Worm (Caenorhabditis elegans) whole organism, dauer: ENCODE results near the gene Y52E8A.1.

Experiments used
- unc-62 ChIP-seq: sonication (generic microtip); optimal IDR thresholded peaks from 2 replicates; lab custom pipeline; 2017; ENCODE audit warnings: missing biosample characterization, missing genetic modification reagents, missing genetic modification characterization

Gene Y52E8A.1

DNA sequence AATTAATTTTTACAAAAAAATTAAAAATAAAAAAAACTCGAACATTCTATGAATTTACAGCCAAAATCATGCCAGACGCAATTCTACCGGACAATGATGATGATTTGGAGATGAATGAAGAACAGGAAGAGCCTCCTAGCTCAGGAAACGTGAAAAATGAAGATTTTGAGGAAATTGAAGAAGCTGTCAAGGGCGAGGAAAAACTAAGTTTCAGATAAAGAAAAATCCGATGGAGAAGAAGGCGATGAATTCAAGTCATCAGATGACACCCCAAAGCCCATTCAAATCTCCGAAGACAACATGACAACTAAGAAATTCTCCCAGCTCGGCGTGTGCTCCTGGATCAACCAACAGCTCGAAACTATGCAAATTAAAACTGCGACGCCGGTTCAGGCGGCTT, at the start of gene Y52E8A.1:
Gene Y52E8A.1, plus strand, starts transcription at position 301 of the 400 bp plus-strand sequence.
- TF ChIP-seq unc-62 (GFP tag; lab: Kevin White, UChicago): no peak

DNA sequence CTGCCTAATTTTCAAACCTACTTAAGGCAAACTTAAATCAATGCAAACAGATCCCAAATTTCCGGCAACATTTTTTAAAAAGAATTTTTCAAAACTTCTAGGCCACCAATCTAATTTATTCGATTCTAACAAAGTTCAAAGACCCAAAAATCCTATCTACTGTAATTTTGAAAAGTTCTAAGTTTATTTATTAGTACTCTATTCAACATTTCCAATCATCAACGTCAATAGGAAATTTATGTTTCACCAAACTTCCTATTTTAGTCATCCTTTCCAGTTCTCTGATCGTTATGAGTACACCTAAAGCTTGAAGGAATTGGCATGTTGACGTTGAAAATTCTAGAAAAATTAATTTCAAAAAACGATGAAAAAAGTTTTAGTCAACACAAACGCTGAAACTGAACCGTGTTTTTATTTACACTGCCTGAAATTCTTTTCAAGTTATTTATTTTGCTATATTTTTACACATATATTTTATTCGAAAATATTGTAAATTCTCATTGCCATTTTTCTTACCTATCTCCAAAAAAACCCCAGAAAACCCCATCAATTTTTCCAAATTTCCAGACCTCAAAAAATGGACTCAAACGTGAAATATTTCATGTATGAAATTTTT, 46.1 kb upstream of the Y52E8A.1 start, which contains the start of gene npr-42:
Gene npr-42, plus strand, starts transcription at position 566 of the 616 bp plus-strand sequence.
- TF ChIP-seq unc-62 (GFP tag; lab: Kevin White, UChicago): no peak

DNA sequence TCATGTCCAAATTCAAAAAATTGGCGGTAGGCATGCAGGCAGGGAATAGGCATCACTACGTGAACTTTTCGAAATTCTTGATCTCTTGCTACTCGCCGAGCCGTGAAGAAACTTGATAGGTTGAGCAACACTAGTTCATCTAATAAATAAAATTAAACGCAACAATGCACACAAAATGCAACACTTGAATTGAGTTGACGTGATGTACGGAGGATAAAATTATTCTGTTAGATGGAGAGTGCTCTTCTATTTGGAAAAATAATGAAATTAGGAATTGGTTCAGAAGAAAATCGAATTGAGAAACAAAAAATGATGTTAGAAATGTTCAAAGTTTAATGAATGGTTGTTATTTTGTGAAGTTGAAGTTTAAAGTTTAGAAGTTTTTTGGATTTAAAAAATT, 44.9 kb upstream of the Y52E8A.1 start:
- no peak for TF ChIP-seq unc-62 (GFP tag; lab: Kevin White, UChicago)

DNA sequence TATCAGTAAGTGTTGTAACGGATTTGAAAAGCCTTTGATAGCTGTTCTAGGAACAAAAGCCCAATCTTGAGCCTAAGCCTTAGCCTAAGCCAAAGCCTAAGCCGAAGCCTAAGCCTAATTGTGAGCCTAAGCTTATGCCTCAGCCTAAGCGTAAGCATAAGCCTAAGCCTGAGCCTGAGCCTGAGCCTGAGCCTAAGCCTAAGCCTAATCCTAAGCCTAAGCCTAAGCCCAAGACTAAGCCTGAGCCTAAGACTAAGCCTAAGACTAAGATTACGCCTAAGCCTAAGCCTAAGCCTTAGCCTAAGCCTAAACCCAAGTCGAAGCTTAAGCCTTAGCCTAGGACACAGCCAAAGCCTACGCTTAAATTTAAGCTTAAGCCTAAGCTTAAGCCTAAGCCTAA, 44.2 kb upstream of the Y52E8A.1 start:
- TF ChIP-seq unc-62 (GFP tag; lab: Kevin White, UChicago): no peak

DNA sequence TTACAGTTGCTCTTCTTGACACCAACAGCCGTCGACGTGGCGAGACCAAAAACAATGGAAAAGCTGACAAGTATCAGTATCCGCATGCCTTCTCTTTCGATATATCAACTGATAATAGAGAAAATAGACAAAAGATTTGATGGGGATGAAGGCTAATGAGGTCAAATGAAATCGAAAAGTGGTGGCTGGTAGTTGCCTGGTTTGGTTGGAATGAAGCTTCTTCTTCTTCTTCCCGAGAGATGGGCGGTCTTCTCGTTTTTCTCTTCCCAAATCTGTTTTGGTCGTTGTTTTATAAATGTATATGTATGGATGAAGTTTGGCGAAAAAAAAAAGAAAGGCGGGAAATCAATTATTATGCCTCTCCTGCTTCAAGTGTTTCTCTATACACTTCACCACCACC, 40.1 kb upstream of the Y52E8A.1 start, which contains the start of gene C01F1.5:
Gene C01F1.5, minus strand, starts transcription at position 103 of the 400 bp plus-strand sequence.
- TF ChIP-seq unc-62 (GFP tag; lab: Kevin White, UChicago): no peak

DNA sequence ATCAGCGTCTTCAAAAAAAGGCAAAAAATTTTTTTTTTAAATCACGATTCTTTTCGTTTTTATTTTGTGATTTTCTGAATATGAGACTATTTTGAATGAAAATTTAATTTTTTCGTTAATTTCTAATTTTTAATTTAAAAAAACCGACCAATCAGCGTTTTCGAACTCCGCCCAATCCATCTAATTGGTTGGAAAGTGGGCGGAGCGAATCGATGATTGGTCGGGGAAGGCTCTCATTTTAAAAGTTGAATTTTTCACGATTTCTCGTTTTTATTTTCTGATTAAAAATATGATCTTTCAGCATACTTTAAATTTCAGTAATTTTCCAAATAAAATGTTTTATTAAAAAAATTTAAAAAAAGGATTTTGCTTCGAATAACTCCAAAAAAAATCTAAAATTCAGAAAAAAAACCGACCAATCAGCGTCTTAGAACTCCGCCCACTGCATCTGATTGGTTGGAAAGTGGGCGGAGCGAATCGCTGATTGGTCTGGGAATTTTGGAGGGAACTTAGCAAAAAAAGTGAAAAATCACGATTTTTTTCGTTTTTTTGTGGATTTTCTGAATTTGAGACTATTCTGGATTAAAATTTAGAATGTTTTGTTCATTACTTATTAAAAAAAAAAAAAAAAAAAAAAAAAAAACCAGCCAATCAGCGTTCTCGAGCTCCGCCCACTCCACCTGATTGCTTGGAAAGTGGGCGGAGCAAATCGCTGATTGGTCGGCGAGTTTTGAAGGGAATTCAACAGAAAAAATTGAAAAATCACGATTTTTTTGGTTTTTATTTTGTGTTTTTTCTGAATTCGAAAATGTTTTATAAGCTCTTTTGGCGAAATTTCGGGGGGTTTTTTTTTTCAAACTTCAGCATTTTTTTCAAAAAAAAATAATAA, 37.3 kb upstream of the Y52E8A.1 start:
- no peak for TF ChIP-seq unc-62 (GFP tag; lab: Kevin White, UChicago)

DNA sequence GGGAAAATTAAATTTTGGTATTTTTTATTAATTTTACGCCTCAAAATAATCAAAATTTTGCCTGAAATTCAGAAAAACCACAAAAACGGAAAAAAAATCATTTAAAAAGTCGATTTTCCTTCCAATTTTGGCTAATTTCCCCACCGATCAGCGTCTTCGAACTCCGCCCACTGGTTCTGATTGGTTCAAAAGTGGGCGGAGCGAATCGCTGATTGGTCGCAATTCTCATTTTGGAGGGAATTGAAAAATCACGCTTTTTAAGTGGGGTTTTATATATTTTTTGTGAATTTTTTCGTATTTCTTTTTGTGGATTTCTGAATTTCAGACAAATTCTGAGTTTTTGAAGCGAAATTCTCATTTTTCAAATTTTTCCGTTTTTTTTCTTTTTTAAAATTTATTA, 34.9 kb upstream of the Y52E8A.1 start:
- TF ChIP-seq unc-62 (GFP tag; lab: Kevin White, UChicago): no peak

DNA sequence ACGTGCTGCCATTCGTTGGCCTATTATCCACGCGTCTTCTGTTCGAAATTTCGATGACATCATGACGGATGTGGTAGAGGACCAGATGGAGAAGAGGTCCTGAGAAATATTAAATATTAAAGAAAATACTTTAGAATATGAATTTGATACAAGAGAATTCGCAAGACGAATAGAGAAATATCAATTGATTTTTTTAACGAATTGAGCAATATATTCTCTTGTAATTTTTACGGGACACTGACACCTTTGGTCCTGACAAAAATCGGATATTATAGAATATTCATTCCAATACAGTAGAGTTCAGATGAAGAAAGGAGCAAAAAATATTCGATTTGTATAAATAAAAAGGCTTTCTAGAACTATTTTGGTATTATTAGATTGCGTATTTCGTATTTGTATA, 33.8 kb upstream of the Y52E8A.1 start, which contains the start of gene C01F1.6:
Gene C01F1.6, minus strand, starts transcription at position 101 of the 400 bp plus-strand sequence.
- no peak for TF ChIP-seq unc-62 (GFP tag; lab: Kevin White, UChicago)

DNA sequence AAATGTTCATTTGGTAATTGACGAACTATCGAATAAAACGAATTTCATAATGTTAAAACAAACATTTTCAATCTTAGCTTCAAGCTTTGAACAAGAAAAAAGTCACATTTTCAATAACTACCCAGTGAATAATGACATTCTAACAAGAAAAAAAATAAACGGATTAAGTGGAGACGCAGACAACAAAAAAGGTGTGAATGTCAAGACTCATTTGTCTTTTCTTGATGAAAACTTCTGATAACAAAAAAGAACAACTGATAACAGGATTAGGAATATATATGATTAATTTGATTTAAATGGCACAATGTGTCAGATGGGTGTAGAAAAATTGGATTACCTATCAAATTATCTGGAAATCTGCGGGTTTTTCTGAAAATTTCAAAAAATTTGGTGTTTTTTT, 33.3 kb upstream of the Y52E8A.1 start:
- no peak for TF ChIP-seq unc-62 (GFP tag; lab: Kevin White, UChicago)

DNA sequence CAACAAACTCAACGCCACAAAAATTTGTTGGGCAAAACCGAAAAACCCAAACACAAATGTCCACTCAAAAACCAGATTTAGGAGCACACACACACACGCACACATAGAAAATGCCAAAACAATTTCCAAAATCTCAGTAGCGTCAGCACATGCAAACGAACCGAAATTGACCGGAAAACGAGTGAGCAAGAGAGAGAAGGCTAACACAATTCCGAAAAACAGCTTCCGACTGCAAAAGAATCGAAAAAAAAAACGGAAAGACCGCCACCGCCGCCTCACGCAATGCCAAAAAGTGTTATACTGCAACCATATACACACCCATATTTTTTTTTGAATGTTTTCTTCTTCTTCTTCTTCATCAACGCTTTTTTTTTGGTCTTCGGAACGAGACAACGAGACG, 30.1 kb upstream of the Y52E8A.1 start:
- no peak for TF ChIP-seq unc-62 (GFP tag; lab: Kevin White, UChicago)

DNA sequence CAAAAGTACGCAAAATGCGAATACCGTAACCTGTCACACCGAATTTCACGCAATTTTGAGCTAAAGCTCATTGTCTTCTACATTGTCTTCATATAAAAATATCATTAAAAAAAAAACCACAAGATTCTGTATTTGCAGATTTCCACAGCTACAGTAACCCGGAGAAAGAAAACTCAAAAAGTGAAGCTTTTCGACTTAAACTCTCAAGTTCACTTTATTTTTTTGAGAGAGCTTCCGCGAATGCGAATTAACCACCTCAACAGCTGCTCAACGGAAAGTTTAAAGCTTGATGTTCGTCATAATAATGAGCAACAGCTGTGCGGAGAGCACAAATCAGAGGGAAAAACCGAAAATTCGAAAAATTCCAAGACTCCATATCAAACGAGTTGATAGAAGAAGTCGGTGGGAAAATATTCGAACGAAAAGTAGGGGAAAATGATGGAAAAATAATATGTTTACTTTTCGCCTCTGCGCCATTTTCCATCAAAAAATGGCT, 28.8 kb upstream of the Y52E8A.1 start:
- TF ChIP-seq unc-62 (GFP tag; lab: Kevin White, UChicago): no peak

DNA sequence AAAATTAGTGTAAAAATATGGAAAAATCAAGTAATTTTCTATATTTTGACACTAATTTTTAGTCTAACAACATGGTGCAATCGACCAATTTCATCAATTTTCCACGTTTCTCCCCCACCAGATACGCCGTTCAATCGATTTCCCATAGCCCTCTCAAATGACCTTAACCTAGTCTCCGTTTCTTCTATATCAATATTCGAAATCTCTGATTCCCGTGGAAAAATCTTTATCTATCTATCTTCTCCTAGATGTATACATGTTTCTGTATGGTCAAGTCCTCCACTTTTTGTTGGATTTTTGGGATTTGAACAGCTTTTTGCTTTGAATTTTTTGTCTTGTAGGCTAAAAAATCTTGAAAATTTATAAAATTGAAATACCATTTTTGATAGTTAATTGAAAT, 27.7 kb upstream of the Y52E8A.1 start:
- no peak for TF ChIP-seq unc-62 (GFP tag; lab: Kevin White, UChicago)

DNA sequence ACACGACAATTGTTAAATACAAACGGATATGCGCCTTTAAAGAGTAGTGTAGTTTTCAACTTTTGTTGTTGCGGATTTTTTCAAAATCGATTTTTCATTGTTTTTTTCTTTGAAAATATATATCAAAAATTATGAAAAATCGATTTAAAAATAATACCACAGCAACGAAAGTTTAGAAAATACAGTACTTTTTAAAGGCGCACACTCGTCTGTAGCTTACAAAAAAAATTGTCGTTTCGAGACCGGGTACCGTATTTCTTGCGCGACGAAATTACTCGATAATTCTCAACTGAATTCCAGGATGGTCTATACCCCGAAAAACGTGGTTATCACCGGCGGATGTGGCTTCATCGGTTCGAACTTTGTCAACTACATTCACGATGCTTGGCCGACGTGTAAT, 27.1 kb upstream of the Y52E8A.1 start, which contains the start of gene rml-4:
Gene rml-4, plus strand, starts transcription at position 301 of the 400 bp plus-strand sequence.
- no peak for TF ChIP-seq unc-62 (GFP tag; lab: Kevin White, UChicago)

DNA sequence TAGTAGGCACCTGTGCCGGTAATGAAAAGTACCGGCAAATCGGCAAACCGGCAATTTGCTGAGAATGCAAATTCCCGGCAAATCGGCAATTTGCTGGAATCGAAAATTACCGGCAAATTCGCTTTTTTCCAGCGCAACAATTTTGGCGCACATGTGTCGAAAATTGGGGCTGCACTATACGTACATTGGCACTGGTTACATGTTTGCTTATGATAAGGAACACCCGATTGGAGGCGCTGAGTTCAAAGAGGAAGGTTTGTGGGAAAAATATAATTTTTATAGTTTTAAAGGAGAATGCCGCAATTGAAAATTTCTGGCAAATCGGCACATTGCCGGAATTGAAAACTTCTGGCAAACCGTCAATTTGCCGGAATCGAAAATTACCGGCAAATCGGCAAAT, 24.6 kb upstream of the Y52E8A.1 start:
- no peak for TF ChIP-seq unc-62 (GFP tag; lab: Kevin White, UChicago)

DNA sequence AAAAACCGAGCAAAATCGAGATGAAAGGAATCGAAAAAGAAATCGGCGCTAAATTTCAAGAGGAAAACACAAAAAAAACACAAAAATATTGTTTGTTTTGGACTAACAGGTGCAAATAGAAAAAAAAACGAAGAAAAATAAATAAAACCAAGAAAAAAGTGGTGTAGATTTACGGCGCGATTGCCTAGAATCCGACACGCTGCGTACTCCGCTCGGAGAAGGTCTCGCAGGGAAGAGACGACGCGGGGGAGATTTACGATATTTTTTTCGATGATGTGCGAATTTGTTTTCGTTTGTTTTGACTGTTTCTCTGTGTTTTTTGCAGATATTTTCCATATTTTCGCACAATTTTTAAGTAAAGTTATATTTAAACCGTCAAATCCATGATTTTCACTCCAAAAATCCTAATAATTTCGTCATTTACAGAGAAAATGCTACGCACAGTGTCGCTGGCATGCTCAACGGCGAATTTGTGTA, 22.6 kb upstream of the Y52E8A.1 start, which contains the start of gene sco-1:
Gene sco-1, plus strand, starts transcription at position 427 of the 477 bp plus-strand sequence.
- no peak for TF ChIP-seq unc-62 (GFP tag; lab: Kevin White, UChicago)

DNA sequence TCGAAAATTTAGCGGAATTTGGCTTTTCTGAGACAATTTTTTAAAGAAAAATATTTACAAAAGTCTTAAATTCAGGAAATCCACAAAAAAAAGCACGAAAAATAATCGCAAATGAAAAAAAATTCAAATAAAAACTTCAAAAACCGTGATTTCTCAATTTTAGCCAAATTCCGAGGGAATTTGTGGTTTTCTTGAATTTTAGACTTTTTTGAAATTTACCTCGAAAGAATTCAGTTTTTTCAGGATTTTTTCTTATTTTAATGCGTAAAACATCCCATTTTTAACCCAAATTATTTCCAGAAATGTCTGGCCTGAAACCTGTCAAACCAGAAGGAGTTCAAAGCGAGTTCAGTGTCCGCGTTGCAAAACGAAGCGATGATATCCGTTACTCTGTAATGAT, 20.6 kb upstream of the Y52E8A.1 start, which contains the start of gene gtf-2F1:
Gene gtf-2F1, plus strand, starts transcription at position 301 of the 400 bp plus-strand sequence.
- no peak for TF ChIP-seq unc-62 (GFP tag; lab: Kevin White, UChicago)
